Fruit fly (Drosophila melanogaster): Measurements from ENCODE around the gene CG3224.

DNA sequence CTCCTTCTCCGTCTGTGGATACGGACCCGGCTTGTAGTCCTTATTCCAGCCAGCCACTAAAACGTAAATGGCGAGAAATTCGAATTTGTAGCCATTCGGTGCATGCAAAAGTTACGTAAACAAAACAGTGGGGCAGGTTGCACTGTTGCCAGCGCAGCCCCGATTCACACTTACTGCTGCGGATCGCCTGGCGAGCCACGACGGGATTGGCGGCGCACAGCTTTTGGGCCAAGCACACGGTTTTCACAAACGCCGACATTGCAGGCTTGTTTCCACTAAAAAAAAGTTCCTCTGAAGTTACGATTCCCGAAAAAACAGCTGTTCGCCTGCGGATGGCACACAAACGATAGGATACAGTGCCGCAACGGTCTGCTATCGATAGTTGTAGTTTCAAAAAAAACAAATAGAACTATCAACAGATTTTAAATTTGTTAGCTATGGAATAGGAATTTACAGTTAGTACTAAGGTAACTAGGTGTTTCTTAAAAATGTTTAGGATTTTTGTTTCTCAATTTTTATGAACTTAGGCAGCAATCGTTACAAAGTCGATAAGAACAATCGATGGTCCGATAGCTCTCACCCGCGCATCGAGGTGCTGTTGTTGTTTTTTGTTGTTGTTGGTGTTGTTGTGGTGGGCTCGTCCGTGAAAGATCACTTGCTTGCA is 16.7 kb upstream of the CG3224 start, which contains the start of gene Fum1:
- TF ChIP-seq Myc (optimal IDR thresholded peaks at IDR 0.05) = no peak
- TF ChIP-seq ttk (optimal IDR thresholded peaks at IDR 0.05) = no peak
- TF ChIP-seq h (optimal IDR thresholded peaks at IDR 0.05) = no peak
- TF ChIP-seq psq (optimal IDR thresholded peaks at IDR 0.05) = no peak
- TF ChIP-seq insv (optimal IDR thresholded peaks at IDR 0.05) = no peak
